Worm (Caenorhabditis elegans): ENCODE results near the gene czw-1.
"Not testable (repeated sequence)": the region's sequence is repeated elsewhere in the genome, so short reads cannot be mapped to it uniquely, and the experiment has no call there.

czw-1 gene

ce11 chrIV:7958092-7958491, 11.5 kb upstream of the czw-1 start (continued):
- TF ChIP-seq hlh-30 (tag; optimal IDR thresholded peaks at IDR 0.05; ENCODE audit: insufficient read depth): no peak
- no peak for TF ChIP-seq dve-1 (tag; optimal IDR thresholded peaks at IDR 0.05; ENCODE audit: insufficient read depth)
- TF ChIP-seq Y48G9A.11 (GFP tag; IDR thresholded peaks at IDR 0.05): peak; percentile 67
- no peak for TF ChIP-seq spr-1 (tag; optimal IDR thresholded peaks at IDR 0.05)
- peak in 1 of 2 experiments; percentile 26 for TF ChIP-seq lsy-2 (tag; optimal IDR thresholded peaks at IDR 0.05)

ce11 chrIV:7957504-7957903, 10.9 kb upstream of the czw-1 start, which contains the start of gene frpr-10:
TSS of gene frpr-10 (plus strand) at chrIV:7957804.
- TF ChIP-seq T26A8.4 (GFP tag; IDR thresholded peaks at IDR 0.05) (no peak), unc-62 (GFP tag; optimal IDR thresholded peaks at IDR 0.05 in 1 of 2) (peak in 1 of 2 experiments; percentile 45), unc-62 (tag; optimal IDR thresholded peaks at IDR 0.05) (no peak), egl-43 (GFP tag; IDR thresholded peaks at IDR 0.05) (0 out of 2 replicates have a peak, but pooled peaks have one; percentile 27), nhr-25 (tag; optimal IDR thresholded peaks at IDR 0.05; ENCODE audit: borderline replicate concordance, insufficient read depth) (no peak), set-16 (GFP tag; IDR thresholded peaks at IDR 0.05) (0 out of 2 replicates have a peak, but pooled peaks have one; percentile 14)

ce11 chrIV:7956643-7957317, 10.2 kb upstream of the czw-1 start, which contains the start of gene csr-1:
TSS of gene csr-1 (plus strand) at chrIV:7957267.
- TF ChIP-seq php-3 (GFP tag; IDR thresholded peaks at IDR 0.05): peak; percentile 74
- TF ChIP-seq mep-1 (tag; optimal IDR thresholded peaks at IDR 0.05): no peak
- TF ChIP-seq nhr-237 (tag; optimal IDR thresholded peaks at IDR 0.05): no peak
- no peak for TF ChIP-seq daf-16 (GFP tag; optimal IDR thresholded peaks at IDR 0.05)
- peak; percentile 61 for TF ChIP-seq daf-16 (tag; optimal IDR thresholded peaks at IDR 0.05)
- no peak for TF ChIP-seq ces-1 (GFP tag; optimal IDR thresholded peaks at IDR 0.05)
- no peak for TF ChIP-seq hmg-1.1 (GFP tag; IDR thresholded peaks at IDR 0.05)
- TF ChIP-seq T20F7.1 (GFP tag; optimal IDR thresholded peaks at IDR 0.05): no peak
- no peak for TF ChIP-seq set-16 (GFP tag; IDR thresholded peaks at IDR 0.05)
- TF ChIP-seq spr-3 (GFP tag; optimal IDR thresholded peaks at IDR 0.05): no peak
- TF ChIP-seq egl-27 (tag; optimal IDR thresholded peaks at IDR 0.05): no peak
- TF ChIP-seq D1046.2 (GFP tag; IDR thresholded peaks at IDR 0.05): no peak
- TF ChIP-seq ztf-7 (tag; optimal IDR thresholded peaks at IDR 0.05): no peak
- peak; percentile 43 for TF ChIP-seq dve-1 (tag; optimal IDR thresholded peaks at IDR 0.05; ENCODE audit: insufficient read depth)
- TF ChIP-seq egl-43 (GFP tag; IDR thresholded peaks at IDR 0.05): no peak

- TF ChIP-seq aha-1 (tag) (peak; percentile 57), zag-1 (tag; optimal IDR thresholded peaks at IDR 0.05) (no peak)
These were observed 9.2 kb upstream of the czw-1 start, which contains the start of gene ceh-19 for ce11 chrIV:7955849-7956248. TSS of gene ceh-19 (minus strand) at chrIV:7955949.

- peak in 1 of 2 experiments; percentile 80 for TF ChIP-seq unc-62 (GFP tag; optimal IDR thresholded peaks at IDR 0.05 in 1 of 2)
- no peak for TF ChIP-seq unc-62 (tag; optimal IDR thresholded peaks at IDR 0.05)
- TF ChIP-seq ceh-82 (tag; optimal IDR thresholded peaks at IDR 0.05): no peak
These were observed 7.4 kb upstream of the czw-1 start for ce11 chrIV:7954006-7954405.

ce11 chrIV:7948290-7948689, 1.7 kb upstream of the czw-1 start, which contains the start of gene mcm-3AP:
TSS of gene mcm-3AP (plus strand) at chrIV:7948672.
- TF ChIP-seq dmd-9 (GFP tag; IDR thresholded peaks at IDR 0.05) (peak; percentile 54; the same call in 1 of the 2 replicates), Y48G9A.11 (GFP tag; IDR thresholded peaks at IDR 0.05) (peak; percentile 49), pha-4 (GFP tag; IDR thresholded peaks at IDR 0.05) (0 out of 2 replicates have a peak, but pooled peaks have one; percentile 36), nhr-42 (GFP tag; IDR thresholded peaks at IDR 0.05) (0 out of 2 replicates have a peak, but pooled peaks have one; percentile 25), vab-7 (GFP tag; IDR thresholded peaks at IDR 0.05) (peak; percentile 83), hmg-1.1 (GFP tag; IDR thresholded peaks at IDR 0.05) (peak; percentile 79), lin-38 (GFP tag; IDR thresholded peaks at IDR 0.05) (peak; percentile 75), ctbp-1 (GFP tag; IDR thresholded peaks at IDR 0.05) (0 out of 2 replicates have a peak, but pooled peaks have one; percentile 41), egl-43 (GFP tag; IDR thresholded peaks at IDR 0.05) (peak; percentile 72), mes-2 (tag; optimal IDR thresholded peaks at IDR 0.05; ENCODE audit: poor library complexity, severe bottlenecking) (peak; percentile 59), ceh-20 (GFP tag; IDR thresholded peaks at IDR 0.05) (peak; percentile 60; the same call in 1 of the 2 replicates), lsy-2 (tag; optimal IDR thresholded peaks at IDR 0.05) (peak in 1 of 2 experiments; percentile 66), set-16 (GFP tag; IDR thresholded peaks at IDR 0.05) (peak; percentile 34; the same call in 1 of the 2 replicates), snpc-1.2 (GFP tag; IDR thresholded peaks at IDR 0.05) (peak; percentile 50), T20F7.1 (GFP tag; optimal IDR thresholded peaks at IDR 0.05) (peak; percentile 48), unc-130 (GFP tag; optimal IDR thresholded peaks at IDR 0.05) (peak; percentile 11), T26A8.4 (GFP tag; IDR thresholded peaks at IDR 0.05) (peak; percentile 30; the same call in 1 of the 2 replicates), tra-1 (GFP tag; IDR thresholded peaks at IDR 0.05) (0 out of 2 replicates have a peak, but pooled peaks have one; percentile 48)
- not testable (repeated sequence) for TF ChIP-seq pha-4 (tag; optimal IDR thresholded peaks at IDR 0.05)

Data from whole organism, L4 larva.